Worm (Caenorhabditis elegans) whole organism, mixed stage, embryonic: ENCODE results near the gene srw-17.

Experiments used
- M03D4.4 ChIP-seq: sonication (generic microtip); optimal IDR thresholded peaks from 2 replicates; lab custom pipeline; 2017; ENCODE audit warnings: mild to moderate bottlenecking, missing genetic modification characterization, missing compliant biosample characterization
- bed-3 ChIP-seq: fragments of 200-800 bp; sonication (Bioruptor generic); optimal IDR thresholded peaks from 3 replicates; lab custom pipeline; 2018; ENCODE audit warnings: mild to moderate bottlenecking, missing genetic modification characterization, moderate library complexity, missing compliant biosample characterization
- blmp-1 ChIP-seq: fragments of 150-350 bp; optimal IDR thresholded peaks from 2 replicates; lab custom pipeline; 2014; ENCODE audit warnings: missing biosample characterization, missing genetic modification characterization
- ceh-39 ChIP-seq: fragments of 150-350 bp; optimal IDR thresholded peaks from 2 replicates; lab custom pipeline; 2014; ENCODE audit warnings: missing biosample characterization, missing genetic modification characterization
- ceh-43 ChIP-seq: fragments of 200-800 bp; sonication (Bioruptor generic); optimal IDR thresholded peaks from 2 replicates; lab custom pipeline; 2018; ENCODE audit warnings: mild to moderate bottlenecking, missing genetic modification characterization, moderate library complexity, missing compliant biosample characterization
- ceh-83 ChIP-seq: fragments of 200-800 bp; sonication (Bioruptor generic); optimal IDR thresholded peaks from 2 replicates; lab custom pipeline; 2018; ENCODE audit warnings: mild to moderate bottlenecking, missing genetic modification characterization, missing compliant biosample characterization
- ces-1 ChIP-seq: fragments of 150-350 bp; optimal IDR thresholded peaks from 2 replicates; lab custom pipeline; 2014; ENCODE audit warnings: missing biosample characterization, missing genetic modification reagents, missing genetic modification characterization
- cnd-1 ChIP-seq: fragments of 200-800 bp; sonication (Bioruptor generic); optimal IDR thresholded peaks from 2 replicates; lab custom pipeline; 2018; ENCODE audit warnings: mild to moderate bottlenecking, missing genetic modification characterization, missing compliant biosample characterization
- elt-1 ChIP-seq: sonication (generic microtip); optimal IDR thresholded peaks from 2 replicates; lab custom pipeline; 2017; ENCODE audit warnings: missing genetic modification characterization, mild to moderate bottlenecking, missing compliant biosample characterization, antibody characterized with exemption, moderate library complexity, borderline replicate concordance; ENCODE audit not compliant: insufficient read depth
- flh-1 ChIP-seq: fragments of 200-800 bp; sonication (Bioruptor generic); optimal IDR thresholded peaks from 2 replicates; lab custom pipeline; 2018; ENCODE audit warnings: mild to moderate bottlenecking, missing genetic modification characterization, moderate library complexity, missing compliant biosample characterization
- hlh-1 ChIP-seq: fragments of 150-350 bp; optimal IDR thresholded peaks from 2 replicates; lab custom pipeline; 2014; ENCODE audit warnings: missing biosample characterization, missing genetic modification reagents, missing genetic modification characterization
- lin-13 ChIP-seq: fragments of 150-350 bp; optimal IDR thresholded peaks from 2 replicates; lab custom pipeline; 2014; ENCODE audit warnings: missing biosample characterization, missing genetic modification characterization
- lin-32 ChIP-seq: fragments of 200-800 bp; sonication (Bioruptor generic); optimal IDR thresholded peaks from 2 replicates; lab custom pipeline; 2018; ENCODE audit warnings: mild to moderate bottlenecking, missing genetic modification characterization, missing compliant biosample characterization
- lsy-2 ChIP-seq: fragments of 150-350 bp; optimal IDR thresholded peaks from 2 replicates; lab custom pipeline; 2014; ENCODE audit warnings: missing biosample characterization, missing genetic modification characterization
- mab-5 ChIP-seq: fragments of 150-350 bp; optimal IDR thresholded peaks from 2 replicates; lab custom pipeline; 2014; ENCODE audit warnings: missing biosample characterization, missing genetic modification characterization
- mep-1 ChIP-seq: fragments of 150-350 bp; optimal IDR thresholded peaks from 2 replicates; lab custom pipeline; 2017; ENCODE audit warnings: missing biosample characterization, missing genetic modification reagents, missing genetic modification characterization, inconsistent platforms
- mls-2 ChIP-seq: sonication (generic microtip); optimal IDR thresholded peaks from 2 replicates; lab custom pipeline; 2016; ENCODE audit warnings: mild to moderate bottlenecking, missing genetic modification characterization, moderate library complexity, missing compliant biosample characterization
- nhr-12 ChIP-seq: fragments of 150-350 bp; optimal IDR thresholded peaks from 2 replicates; lab custom pipeline; 2014; ENCODE audit warnings: missing biosample characterization, missing genetic modification characterization
- nhr-2 ChIP-seq: fragments of 150-350 bp; optimal IDR thresholded peaks from 2 replicates; lab custom pipeline; 2014; ENCODE audit warnings: missing biosample characterization, missing genetic modification characterization
- nhr-28 ChIP-seq: fragments of 150-350 bp; optimal IDR thresholded peaks from 2 replicates; lab custom pipeline; 2014; ENCODE audit warnings: missing biosample characterization, missing genetic modification characterization
- pha-4 ChIP-seq: fragments of 150-350 bp; optimal IDR thresholded peaks from 2 replicates; lab custom pipeline; 2018; ENCODE audit warnings: missing biosample characterization, missing genetic modification reagents, missing genetic modification characterization
- sem-2 ChIP-seq: fragments of 200-800 bp; sonication (Bioruptor generic); optimal IDR thresholded peaks from 2 replicates; lab custom pipeline; 2018; ENCODE audit warnings: mild to moderate bottlenecking, missing genetic modification characterization, missing compliant biosample characterization
- snpc-4 ChIP-seq: fragments of 150-350 bp; optimal IDR thresholded peaks from 2 replicates; lab custom pipeline; 2014; ENCODE audit warnings: missing biosample characterization, missing genetic modification characterization
- sptf-1 ChIP-seq: sonication (generic microtip); optimal IDR thresholded peaks from 2 replicates; lab custom pipeline; 2017; ENCODE audit warnings: mild to moderate bottlenecking, missing genetic modification characterization, moderate library complexity, missing compliant biosample characterization
- tbx-8 ChIP-seq: fragments of 200-800 bp; sonication (Bioruptor generic); optimal IDR thresholded peaks from 2 replicates; lab custom pipeline; 2018; ENCODE audit warnings: mild to moderate bottlenecking, missing genetic modification characterization, moderate library complexity, missing compliant biosample characterization
- unc-120 ChIP-seq: sonication (generic microtip); optimal IDR thresholded peaks from 2 replicates; lab custom pipeline; 2017; ENCODE audit warnings: missing genetic modification characterization, missing compliant biosample characterization; ENCODE audit not compliant: poor library complexity, severe bottlenecking
- unc-39 ChIP-seq: fragments of 150-350 bp; optimal IDR thresholded peaks from 2 replicates; lab custom pipeline; 2014; ENCODE audit warnings: missing biosample characterization, missing genetic modification characterization
- unc-62 ChIP-seq: fragments of 150-350 bp; optimal IDR thresholded peaks from 2 replicates; lab custom pipeline; 2014; ENCODE audit warnings: missing biosample characterization, missing genetic modification reagents, missing genetic modification characterization
- zip-8 ChIP-seq: fragments of 150-350 bp; optimal IDR thresholded peaks from 2 replicates; lab custom pipeline; 2014; ENCODE audit warnings: missing biosample characterization, missing genetic modification characterization
- ztf-11 ChIP-seq: fragments of 150-350 bp; optimal IDR thresholded peaks from 2 replicates; lab custom pipeline; 2014; ENCODE audit warnings: missing biosample characterization, missing genetic modification characterization

The srw-17 gene

ce11 chrV:15272263-15272662 lies 4.6 kb downstream of the srw-17 start, which contains the start of gene T10H4.4:
T10H4.4 (minus strand) TSS chrV:15272363.
- TF ChIP-seq snpc-4 (tag; lab: Kevin White, UChicago), result no peak
- no peak for TF ChIP-seq tbx-8 (GFP tag; lab: Kevin White, UChicago)
- no peak for TF ChIP-seq ceh-39 (tag; lab: Kevin White, UChicago)
- no peak for TF ChIP-seq unc-120 (tag; lab: Kevin White, UChicago)
- TF ChIP-seq bed-3 (GFP tag; lab: Kevin White, UChicago), result no peak
- TF ChIP-seq zip-8 (tag; lab: Kevin White, UChicago), result no peak
- no peak for TF ChIP-seq unc-39
- no peak for TF ChIP-seq ztf-11 (tag; lab: Kevin White, UChicago)
- no peak for TF ChIP-seq mep-1 (tag; lab: Kevin White, UChicago)
- TF ChIP-seq nhr-12, result no peak
- no peak for TF ChIP-seq ces-1 (GFP tag; lab: Kevin White, UChicago)
- no peak for TF ChIP-seq ceh-83 (GFP tag; lab: Kevin White, UChicago)
- no peak for TF ChIP-seq pha-4 (tag; lab: Kevin White, UChicago)
- TF ChIP-seq sem-2 (GFP tag; lab: Kevin White, UChicago), result no peak
- TF ChIP-seq lin-32 (GFP tag; lab: Kevin White, UChicago), result no peak
- TF ChIP-seq lsy-2 (tag; lab: Kevin White, UChicago), result no peak
- TF ChIP-seq unc-62 (GFP tag; lab: Kevin White, UChicago), result no peak
- TF ChIP-seq elt-1 (tag; lab: Kevin White, UChicago), result no peak
- no peak for TF ChIP-seq cnd-1 (tag; lab: Kevin White, UChicago)

DNA sequence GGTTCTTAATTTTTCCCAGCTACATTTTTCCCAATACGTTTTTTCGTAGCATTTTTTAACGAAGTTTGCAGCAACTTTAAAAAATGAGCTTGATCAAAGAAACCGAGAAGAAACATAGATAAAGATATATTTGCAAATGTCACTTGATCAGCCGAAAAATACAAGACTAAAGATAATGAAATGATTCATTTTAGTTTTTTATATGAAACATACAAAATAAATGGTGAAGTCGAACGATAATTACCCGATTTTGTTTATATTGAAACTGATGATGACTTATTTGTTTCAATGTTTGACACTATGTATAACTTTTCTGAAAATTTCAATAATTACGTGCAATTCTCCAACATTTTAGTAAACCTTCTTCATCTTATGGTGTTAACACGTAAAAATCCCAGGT lies 8.5 kb downstream of the srw-17 start, which contains the start of gene srw-22:
TSS of gene srw-22 (plus strand) at position 301 of the 400 bp plus-strand sequence.
- TF ChIP-seq elt-1 (tag; lab: Kevin White, UChicago) (no peak), lin-13 (tag; lab: Kevin White, UChicago) (no peak), unc-120 (tag; lab: Kevin White, UChicago) (no peak), unc-39 (no peak), bed-3 (GFP tag; lab: Kevin White, UChicago) (no peak)

DNA sequence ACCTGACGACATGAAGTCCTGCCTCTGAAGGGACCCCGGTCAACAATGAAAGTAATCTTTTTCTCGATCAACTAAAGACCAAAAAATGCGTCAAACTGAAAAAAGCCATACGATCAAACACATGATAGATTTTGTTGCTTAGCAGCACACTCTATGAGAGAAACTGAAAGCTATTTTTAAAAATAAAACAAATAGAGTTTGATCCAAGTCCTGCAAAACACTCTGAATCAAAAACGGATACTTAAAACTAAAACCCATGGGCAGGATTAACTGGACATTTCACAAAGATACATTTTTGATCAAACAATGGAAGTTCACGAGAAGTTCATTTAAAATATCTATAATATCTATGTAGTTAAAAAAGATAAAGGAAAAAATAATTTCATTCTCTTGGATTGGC lies 9.4 kb downstream of the srw-17 start, which contains the start of gene T10H4.13:
TSS of gene T10H4.13 (minus strand) at position 101 of the 400 bp plus-strand sequence.
- no peak for TF ChIP-seq hlh-1
- no peak for TF ChIP-seq pha-4 (tag; lab: Kevin White, UChicago)
- no peak for TF ChIP-seq ztf-11 (tag; lab: Kevin White, UChicago)
- TF ChIP-seq ces-1 (GFP tag; lab: Kevin White, UChicago), result no peak
- no peak for TF ChIP-seq elt-1 (tag; lab: Kevin White, UChicago)
- TF ChIP-seq unc-62 (GFP tag; lab: Kevin White, UChicago), result no peak
- no peak for TF ChIP-seq mls-2
- no peak for TF ChIP-seq snpc-4 (tag; lab: Kevin White, UChicago)
- TF ChIP-seq M03D4.4 (tag; lab: Kevin White, UChicago), result no peak
- TF ChIP-seq cnd-1 (tag; lab: Kevin White, UChicago), result no peak
- TF ChIP-seq flh-1 (GFP tag; lab: Kevin White, UChicago), result no peak
- TF ChIP-seq blmp-1, result no peak
- no peak for TF ChIP-seq lsy-2 (tag; lab: Kevin White, UChicago)
- TF ChIP-seq ceh-83 (GFP tag; lab: Kevin White, UChicago), result no peak
- TF ChIP-seq ceh-39 (tag; lab: Kevin White, UChicago), result no peak
- TF ChIP-seq lin-13 (tag; lab: Kevin White, UChicago), result no peak
- no peak for TF ChIP-seq unc-120 (tag; lab: Kevin White, UChicago)
- TF ChIP-seq tbx-8 (GFP tag; lab: Kevin White, UChicago), result no peak
- no peak for TF ChIP-seq nhr-12

- TF ChIP-seq unc-39 (no peak), hlh-1 (no peak), nhr-2 (tag; lab: Kevin White, UChicago) (no peak), nhr-28 (tag; lab: Kevin White, UChicago) (no peak), elt-1 (tag; lab: Kevin White, UChicago) (no peak), ceh-43 (no peak), ces-1 (GFP tag; lab: Kevin White, UChicago) (no peak), lsy-2 (tag; lab: Kevin White, UChicago) (no peak), unc-62 (GFP tag; lab: Kevin White, UChicago) (no peak), bed-3 (GFP tag; lab: Kevin White, UChicago) (no peak), mab-5 (tag; lab: Kevin White, UChicago) (no peak), sptf-1 (no peak), snpc-4 (tag; lab: Kevin White, UChicago) (no peak)
Measured at ce11 chrV:15265814-15266213, 11.0 kb downstream of the srw-17 start, which contains the start of gene M01B2.13. M01B2.13 (minus strand) TSS chrV:15265914.
